Fruit fly (Drosophila melanogaster) whole organism, embryonic: ENCODE results near the gene Ugt35A1.

Source experiments
- Awh ChIP-seq: fragments of 200-800 bp; sonication (Bioruptor generic); IDR thresholded peaks from 2 replicates; pipeline ENCODE4, ENCODE4 v1.3.6; 2022; ENCODE audit warnings: missing biosample characterization, missing genetic modification characterization
- CG11560 ChIP-seq: fragments of 200-800 bp; sonication (Bioruptor generic); IDR thresholded peaks from 3 replicates; pipeline ENCODE4 v1.3.6; 2022; ENCODE audit warnings: missing biosample characterization, missing genetic modification characterization
- CG11695 ChIP-seq: fragments of 200-800 bp; sonication (Bioruptor generic); IDR thresholded peaks from 3 replicates; pipeline ENCODE4 v1.3.6; 2022; ENCODE audit warnings: missing biosample characterization, missing genetic modification characterization
- CG1233 ChIP-seq: fragments of 200-800 bp; sonication (Bioruptor generic); optimal IDR thresholded peaks from 4 replicates; lab custom pipeline; 2018; ENCODE audit warnings: missing biosample characterization, mild to moderate bottlenecking, missing genetic modification characterization
- CG15479 ChIP-seq: fragments of 200-800 bp; sonication (Bioruptor generic); optimal IDR thresholded peaks from 3 replicates; lab custom pipeline; 2019; ENCODE audit warnings: missing biosample characterization, mild to moderate bottlenecking, missing genetic modification characterization, moderate library complexity
- CG1647 ChIP-seq: fragments of 200-800 bp; sonication (Bioruptor generic); optimal IDR thresholded peaks from 3 replicates; lab custom pipeline; 2016; ENCODE audit warnings: missing biosample characterization, missing genetic modification characterization
- CG16815 ChIP-seq: fragments of 200-800 bp; sonication (Bioruptor generic); optimal IDR thresholded peaks from 3 replicates; lab custom pipeline; 2017; ENCODE audit warnings: missing biosample characterization, mild to moderate bottlenecking, missing genetic modification characterization
- CG17385 ChIP-seq: fragments of 200-800 bp; sonication (Bioruptor generic); optimal IDR thresholded peaks from 3 replicates; lab custom pipeline; 2018; ENCODE audit warnings: missing biosample characterization, mild to moderate bottlenecking, missing genetic modification characterization
- CG17568 ChIP-seq: fragments of 200-800 bp; sonication (Bioruptor generic); optimal IDR thresholded peaks from 2 replicates; lab custom pipeline; 2018; ENCODE audit warnings: missing biosample characterization, mild to moderate bottlenecking, missing genetic modification characterization, moderate library complexity
- CG17802 ChIP-seq: fragments of 200-800 bp; sonication (Bioruptor generic); optimal IDR thresholded peaks from 2 replicates; lab custom pipeline; 2018; ENCODE audit warnings: missing biosample characterization, mild to moderate bottlenecking, missing genetic modification characterization, moderate library complexity
- CG1792 ChIP-seq: fragments of 200-800 bp; sonication (Bioruptor generic); optimal IDR thresholded peaks from 2 replicates; lab custom pipeline; 2016; ENCODE audit warnings: missing biosample characterization, missing genetic modification characterization
- CG2199 ChIP-seq: fragments of 200-800 bp; sonication (Bioruptor generic); IDR thresholded peaks from 3 replicates; pipeline ENCODE4 v1.3.6; 2022; ENCODE audit warnings: missing biosample characterization, missing genetic modification characterization
- CG32767 ChIP-seq: fragments of 200-800 bp; sonication (Bioruptor generic); IDR thresholded peaks from 2 replicates; pipeline ENCODE4 v1.3.6; 2022; ENCODE audit warnings: missing biosample characterization, missing genetic modification characterization
- CG42726 ChIP-seq: fragments of 200-800 bp; sonication (Bioruptor generic); IDR thresholded peaks from 2 replicates; pipeline ENCODE4 v1.3.6; 2022; ENCODE audit warnings: missing biosample characterization, missing genetic modification characterization; ENCODE audit not compliant: partially characterized antibody
- CG4424 ChIP-seq: fragments of 200-800 bp; sonication (Bioruptor generic); optimal IDR thresholded peaks from 3 replicates; lab custom pipeline; 2016; ENCODE audit warnings: missing biosample characterization, missing genetic modification characterization
- CG4854 ChIP-seq: fragments of 200-800 bp; sonication (Bioruptor generic); optimal IDR thresholded peaks from 2 replicates; lab custom pipeline; 2016; ENCODE audit warnings: missing biosample characterization, missing genetic modification characterization, inconsistent platforms
- CG7928 ChIP-seq: fragments of 200-800 bp; sonication (Bioruptor generic); optimal IDR thresholded peaks from 2 replicates; lab custom pipeline; 2017; ENCODE audit warnings: missing biosample characterization, mild to moderate bottlenecking, missing genetic modification characterization
- CG9437 ChIP-seq: fragments of 200-800 bp; sonication (Bioruptor generic); optimal IDR thresholded peaks from 2 replicates; lab custom pipeline; 2018; ENCODE audit warnings: missing biosample characterization, mild to moderate bottlenecking, missing genetic modification characterization
- Fer1 ChIP-seq: fragments of 200-800 bp; sonication (Bioruptor generic); optimal IDR thresholded peaks from 2 replicates; lab custom pipeline; 2017; ENCODE audit warnings: missing biosample characterization, mild to moderate bottlenecking, missing genetic modification characterization
- HLH54F ChIP-seq: fragments of 200-800 bp; sonication (Bioruptor generic); optimal IDR thresholded peaks from 3 replicates; lab custom pipeline; 2016; ENCODE audit warnings: missing biosample characterization, missing genetic modification characterization
- HmgD ChIP-seq: fragments of 200-800 bp; sonication (Bioruptor generic); optimal IDR thresholded peaks from 3 replicates; lab custom pipeline; 2016; ENCODE audit warnings: missing biosample characterization, missing genetic modification characterization
- Hmr ChIP-seq: fragments of 200-800 bp; sonication (Bioruptor generic); optimal IDR thresholded peaks from 3 replicates; lab custom pipeline; 2017; ENCODE audit warnings: mild to moderate bottlenecking, missing biosample characterization, missing genetic modification reagents, missing genetic modification characterization
- Max ChIP-seq: fragments of 200-800 bp; sonication (Bioruptor generic); optimal IDR thresholded peaks from 2 replicates; lab custom pipeline; 2016; ENCODE audit warnings: missing biosample characterization, mild to moderate bottlenecking, missing genetic modification characterization
- NC2α ChIP-seq: fragments of 200-800 bp; sonication (Bioruptor generic); optimal IDR thresholded peaks from 2 replicates; lab custom pipeline; 2016; ENCODE audit warnings: missing biosample characterization, missing genetic modification characterization
- Nf-YA ChIP-seq: fragments of 200-800 bp; sonication (Bioruptor generic); IDR thresholded peaks from 2 replicates; pipeline ENCODE4 v1.3.6; 2022; ENCODE audit warnings: missing biosample characterization, missing genetic modification characterization
- NfI ChIP-seq: fragments of 200-800 bp; sonication (Bioruptor generic); optimal IDR thresholded peaks from 3 replicates; lab custom pipeline; 2018; ENCODE audit warnings: missing biosample characterization, mild to moderate bottlenecking, missing genetic modification characterization, moderate library complexity
- Rx ChIP-seq: fragments of 200-800 bp; sonication (Bioruptor generic); IDR thresholded peaks from 2 replicates; pipeline ENCODE4 v1.3.6; 2022; ENCODE audit warnings: missing biosample characterization, missing genetic modification characterization
- Taf1 ChIP-seq: fragments of 200-800 bp; sonication (Bioruptor generic); IDR thresholded peaks from 2 replicates; pipeline ENCODE4 v1.3.6; 2022; ENCODE audit warnings: missing biosample characterization, missing genetic modification characterization
- Vsx1 ChIP-seq: fragments of 200-800 bp; sonication (Bioruptor generic); optimal IDR thresholded peaks from 2 replicates; lab custom pipeline; 2017; ENCODE audit warnings: missing biosample characterization, mild to moderate bottlenecking, missing genetic modification characterization, missing genetic modification reagents
- YL-1 ChIP-seq: fragments of 200-800 bp; sonication (Bioruptor generic); optimal IDR thresholded peaks from 3 replicates; lab custom pipeline; 2017; ENCODE audit warnings: missing biosample characterization, mild to moderate bottlenecking, missing genetic modification characterization
- al ChIP-seq: fragments of 200-800 bp; sonication (Bioruptor generic); IDR thresholded peaks from 2 replicates; pipeline ENCODE4 v1.3.6; 2022; ENCODE audit warnings: missing biosample characterization, missing genetic modification characterization
- ara ChIP-seq: fragments of 200-800 bp; sonication (Bioruptor generic); IDR thresholded peaks from 2 replicates; pipeline ENCODE4 v1.3.6; 2022; ENCODE audit warnings: missing biosample characterization, missing genetic modification characterization
- bab2 ChIP-seq: fragments of 200-800 bp; sonication (Bioruptor generic); optimal IDR thresholded peaks from 2 replicates; lab custom pipeline; 2016; ENCODE audit warnings: missing biosample characterization, missing genetic modification characterization
- crc ChIP-seq: fragments of 200-800 bp; sonication (Bioruptor generic); optimal IDR thresholded peaks from 2 replicates; lab custom pipeline; 2016; ENCODE audit warnings: missing biosample characterization, missing genetic modification characterization
- da ChIP-seq: fragments of 200-800 bp; sonication (Bioruptor generic); optimal IDR thresholded peaks from 2 replicates; lab custom pipeline; 2016; ENCODE audit warnings: missing biosample characterization, missing genetic modification characterization
- eve ChIP-seq, 2 experiments: fragments of >200 bp; optimal IDR thresholded peaks; 2 replicates each; lab custom pipeline; 2017; ENCODE audit warnings: missing biosample characterization in 2 of 2, missing genetic modification characterization in 2 of 2
- exex ChIP-seq: fragments of 200-800 bp; sonication (Bioruptor generic); optimal IDR thresholded peaks from 4 replicates; lab custom pipeline; 2018; ENCODE audit warnings: missing biosample characterization, mild to moderate bottlenecking, missing genetic modification characterization, moderate library complexity
- gem ChIP-seq: fragments of 200-800 bp; sonication (Bioruptor generic); optimal IDR thresholded peaks from 2 replicates; lab custom pipeline; 2019; ENCODE audit warnings: missing biosample characterization, mild to moderate bottlenecking, missing genetic modification characterization, moderate library complexity
- gfzf ChIP-seq: fragments of 200-800 bp; sonication (Bioruptor generic); optimal IDR thresholded peaks from 2 replicates; lab custom pipeline; 2016; ENCODE audit warnings: missing biosample characterization, mild to moderate bottlenecking, missing genetic modification characterization, moderate library complexity
- gt ChIP-seq: fragments of 200-800 bp; sonication (Bioruptor generic); IDR thresholded peaks from 2 replicates; pipeline ENCODE4 v1.3.6; 2022; ENCODE audit warnings: missing biosample characterization, missing genetic modification characterization
- jigr1 ChIP-seq: fragments of 200-800 bp; sonication (Bioruptor generic); IDR thresholded peaks from 3 replicates; pipeline ENCODE4 v1.3.6; 2022; ENCODE audit warnings: missing biosample characterization, missing genetic modification characterization
- jumu ChIP-seq: fragments of 200-800 bp; sonication (Bioruptor generic); optimal IDR thresholded peaks from 3 replicates; lab custom pipeline; 2016; ENCODE audit warnings: missing biosample characterization, missing genetic modification characterization
- oc ChIP-seq: fragments of 200-800 bp; sonication (Bioruptor generic); optimal IDR thresholded peaks from 2 replicates; lab custom pipeline; 2018; ENCODE audit warnings: missing biosample characterization, mild to moderate bottlenecking, missing genetic modification characterization, moderate library complexity
- otp ChIP-seq: fragments of 200-800 bp; sonication (Bioruptor generic); IDR thresholded peaks from 3 replicates; pipeline ENCODE4, ENCODE4 v1.3.6; 2022; ENCODE audit warnings: missing biosample characterization, missing genetic modification characterization
- pfk ChIP-seq: fragments of 200-800 bp; sonication (Bioruptor generic); optimal IDR thresholded peaks from 2 replicates; lab custom pipeline; 2018; ENCODE audit warnings: missing biosample characterization, mild to moderate bottlenecking, missing genetic modification characterization, moderate library complexity
- prd ChIP-seq, 3 experiments: fragments of >200 bp in 2 of 3; fragments of 200-800 bp in 1 of 3; sonication (Bioruptor generic) in 1 of 3; optimal IDR thresholded peaks in 2 of 3; IDR thresholded peaks in 1 of 3; 2 replicates in 2 of 3; 3 replicates in 1 of 3; pipeline versions ENCODE4 v1.3.6 to Lab custom; 2017 to 2022; ENCODE audit warnings: missing biosample characterization in 1 of 3, missing genetic modification characterization in 1 of 3
- sd ChIP-seq: fragments of 200-800 bp; sonication (Bioruptor generic); optimal IDR thresholded peaks from 3 replicates; lab custom pipeline; 2018; ENCODE audit warnings: missing biosample characterization, mild to moderate bottlenecking, missing genetic modification characterization, moderate library complexity
- tio ChIP-seq: fragments of 200-800 bp; sonication (Bioruptor generic); optimal IDR thresholded peaks from 2 replicates; lab custom pipeline; 2017; ENCODE audit warnings: missing biosample characterization, missing genetic modification characterization, inconsistent platforms
- tna ChIP-seq: fragments of 200-800 bp; sonication (Bioruptor generic); IDR thresholded peaks from 2 replicates; pipeline ENCODE4 v1.3.6; 2022; ENCODE audit warnings: missing biosample characterization, missing genetic modification characterization; ENCODE audit not compliant: partially characterized antibody
- wor ChIP-seq: fragments of 200-800 bp; sonication (Bioruptor generic); IDR thresholded peaks from 2 replicates; pipeline ENCODE4 v1.3.6; 2022; ENCODE audit warnings: missing biosample characterization, missing genetic modification characterization

The Ugt35A1 gene

dm6 chr3R:11216156-11216630 is 43.7 kb upstream of the Ugt35A1 start, which contains the start of the genes RpS25 and CG4820 (continued):
- TF ChIP-seq gfzf (GFP tag; lab: Kevin White, UChicago): peak; percentile 97
- peak; percentile 57 for TF ChIP-seq CG16815 (GFP tag; lab: Kevin White, UChicago)
- TF ChIP-seq NfI (GFP tag; lab: Kevin White, UChicago): peak; percentile 96
- peak; percentile 69; the same call in 1 of the 2 replicates for TF ChIP-seq gt (GFP tag; lab: Robert Waterston, UW)
- peak; percentile 89 for TF ChIP-seq CG17385
- TF ChIP-seq eve (GFP tag; optimal IDR thresholded peaks at IDR 0.05; lab: Kevin White, UChicago): no peak
- TF ChIP-seq CG11560 (tag; lab: Robert Waterston, UW): peak; percentile 54; the same call in 2 of the 3 replicates
- TF ChIP-seq CG15479 (GFP tag; lab: Kevin White, UChicago): peak; percentile 94
- TF ChIP-seq CG2199 (GFP tag; lab: Robert Waterston, UW): 0 out of 3 replicates have a peak, but pooled peaks have one; percentile 10
- TF ChIP-seq otp: peak; percentile 90
- peak; percentile 84 for TF ChIP-seq HLH54F (GFP tag; lab: Kevin White, UChicago)
- peak; percentile 97 for TF ChIP-seq Hmr (GFP tag; lab: Kevin White, UChicago)
- TF ChIP-seq pfk (GFP tag; lab: Kevin White, UChicago): peak; percentile 84
- TF ChIP-seq CG7928: peak; percentile 78
- TF ChIP-seq tna: peak; percentile 62; the same call in 1 of the 2 replicates
- peak; percentile 75 for TF ChIP-seq bab2 (GFP tag; lab: Kevin White, UChicago)
- peak; percentile 79 for TF ChIP-seq Nf-YA
- TF ChIP-seq sd (tag; lab: Kevin White, UChicago): peak; percentile 57
- TF ChIP-seq Taf1 (GFP tag; lab: Robert Waterston, UW): peak; percentile 51; the same call in 1 of the 2 replicates
- TF ChIP-seq Max (GFP tag; lab: Kevin White, UChicago): peak; percentile 94
- peak; percentile 99 for TF ChIP-seq YL-1 (GFP tag; lab: Kevin White, UChicago)
- peak; percentile 90 for TF ChIP-seq HmgD (GFP tag; lab: Kevin White, UChicago)
- TF ChIP-seq wor: 0 out of 2 replicates have a peak, but pooled peaks have one; percentile 44
- TF ChIP-seq CG17568 (GFP tag; lab: Kevin White, UChicago): peak; percentile 93
- peak; percentile 69 for TF ChIP-seq CG42726 (GFP tag; lab: Robert Waterston, UW)
- TF ChIP-seq Fer1: peak; percentile 96
- peak; percentile 82 for TF ChIP-seq CG17802 (tag; lab: Kevin White, UChicago)
- peak; percentile 82 for TF ChIP-seq CG9437
- TF ChIP-seq CG1647 (GFP tag; lab: Kevin White, UChicago): peak; percentile 82
- TF ChIP-seq CG4424 (GFP tag; lab: Kevin White, UChicago): peak; percentile 92
- TF ChIP-seq da (GFP tag; lab: Kevin White, UChicago): peak; percentile 86
- no peak for TF ChIP-seq jigr1 (GFP tag; lab: Robert Waterston, UW)
- peak; percentile 88 for TF ChIP-seq crc
- TF ChIP-seq exex: peak; percentile 69
- peak; percentile 94 for TF ChIP-seq CG1233 (GFP tag; lab: Kevin White, UChicago)
- TF ChIP-seq CG1792: peak; percentile 84
- peak; percentile 79 for TF ChIP-seq Rx
- peak; percentile 63 for TF ChIP-seq oc (tag; lab: Kevin White, UChicago)
- peak; percentile 81 for TF ChIP-seq jumu (GFP tag; lab: Kevin White, UChicago)
- peak; percentile 75 for TF ChIP-seq ara
- peak; percentile 72 for TF ChIP-seq al (GFP tag; lab: Robert Waterston, UW)
- TF ChIP-seq gem: peak; percentile 80
- peak; percentile 84 for TF ChIP-seq NC2α (GFP tag; lab: Kevin White, UChicago)
- TF ChIP-seq Awh (GFP tag; lab: Robert Waterston, UW): peak; percentile 78
- TF ChIP-seq tio: no peak
- TF ChIP-seq CG4854 (GFP tag; lab: Kevin White, UChicago): peak; percentile 83
- peak; percentile 81 for TF ChIP-seq CG11695
- TF ChIP-seq Vsx1 (GFP tag; lab: Kevin White, UChicago): peak; percentile 90
- peak; percentile 66; the same call in 1 of the 2 replicates for TF ChIP-seq CG32767 (GFP tag; lab: Robert Waterston, UW)
- TF ChIP-seq prd (optimal IDR thresholded peaks at IDR 0.05; lab: Kevin White, UChicago): no peak
- peak; percentile 70 for TF ChIP-seq prd (GFP tag; IDR thresholded peaks at IDR 0.05; lab: Robert Waterston, UW)
